Worm (Caenorhabditis elegans): ENCODE data around the gene F57C2.5.
A peak's percentile ranks its signal among the peaks of the same experiment; 100 is the strongest.

Gene F57C2.5

DNA sequence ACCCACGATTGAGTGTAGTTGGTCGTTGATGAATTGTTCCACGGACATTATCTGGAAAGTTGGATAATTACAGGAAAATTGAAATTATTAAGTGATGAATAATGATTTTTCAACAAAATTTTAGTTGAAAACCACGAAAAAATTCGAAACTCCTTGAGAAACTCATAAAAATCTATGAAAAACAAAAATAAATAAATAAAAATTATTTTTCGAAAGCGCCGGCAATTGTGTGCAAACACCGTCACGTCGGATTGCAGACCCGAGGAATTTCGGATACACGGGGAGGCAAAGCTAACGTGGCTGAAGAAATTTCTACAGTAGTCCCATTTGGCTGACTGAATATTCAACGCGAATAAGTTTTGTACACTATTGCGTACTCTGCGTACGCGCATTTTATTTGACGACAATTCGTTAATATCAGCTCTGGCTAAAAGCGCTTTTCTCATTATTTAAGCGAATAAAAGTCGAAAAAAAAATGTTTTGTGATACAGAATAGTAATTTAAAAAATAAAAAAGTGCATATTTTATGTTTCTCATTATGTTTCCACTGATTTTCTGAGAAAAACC, 33.6 kb upstream of the F57C2.5 start, which contains the start of gene mog-4:
Gene mog-4, minus strand, starts transcription at position 51 of the 567 bp plus-strand sequence.
- TF ChIP-seq ham-2 (GFP tag; optimal IDR thresholded peaks at IDR 0.05) (peak; percentile 76), drap-1 (GFP tag; optimal IDR thresholded peaks at IDR 0.05) (peak; percentile 21), nhr-237 (tag; optimal IDR thresholded peaks at IDR 0.05) (peak; percentile 81), lsy-2 (tag; optimal IDR thresholded peaks at IDR 0.05) (peak; percentile 95), lin-13 (tag; optimal IDR thresholded peaks at IDR 0.05) (peak; percentile 46), unc-120 (tag; optimal IDR thresholded peaks at IDR 0.05; ENCODE audit: poor library complexity, severe bottlenecking) (peak; percentile 25), mls-2 (tag; optimal IDR thresholded peaks at IDR 0.05) (peak; percentile 20), ces-1 (GFP tag; optimal IDR thresholded peaks at IDR 0.05) (peak; percentile 71), mep-1 (tag; optimal IDR thresholded peaks at IDR 0.05) (peak; percentile 37), bed-3 (GFP tag; optimal IDR thresholded peaks at IDR 0.05) (peak; percentile 1), ceh-43 (GFP tag; optimal IDR thresholded peaks at IDR 0.05) (peak; percentile 8), cnd-1 (tag; optimal IDR thresholded peaks at IDR 0.05) (peak; percentile 20), sptf-1 (tag; optimal IDR thresholded peaks at IDR 0.05) (peak; percentile 7)

- peak; percentile 30 for TF ChIP-seq ces-1 (GFP tag; optimal IDR thresholded peaks at IDR 0.05)
- no peak for TF ChIP-seq snpc-4 (tag; optimal IDR thresholded peaks at IDR 0.05)
These were observed 27.0 kb upstream of the F57C2.5 start for ce11 chrII:14555019-14555418.

- TF ChIP-seq nhr-28 (tag; optimal IDR thresholded peaks at IDR 0.05) (no peak), mls-2 (tag; optimal IDR thresholded peaks at IDR 0.05) (no peak), mep-1 (tag; optimal IDR thresholded peaks at IDR 0.05) (no peak), M03D4.4 (tag; optimal IDR thresholded peaks at IDR 0.05) (no peak), ceh-39 (tag; optimal IDR thresholded peaks at IDR 0.05) (no peak), bed-3 (GFP tag; optimal IDR thresholded peaks at IDR 0.05) (no peak)
These were observed 22.6 kb upstream of the F57C2.5 start, which contains the start of gene nlp-41 for ce11 chrII:14550613-14551012. TSS of gene nlp-41 (plus strand) at chrII:14550913.

- TF ChIP-seq hlh-1 (tag; optimal IDR thresholded peaks at IDR 0.05): no peak
- no peak for TF ChIP-seq cnd-1 (tag; optimal IDR thresholded peaks at IDR 0.05)
- TF ChIP-seq M03D4.4 (tag; optimal IDR thresholded peaks at IDR 0.05): no peak
These were observed 20.7 kb upstream of the F57C2.5 start, which contains the start of gene gcy-29 for ce11 chrII:14548691-14549090. TSS of gene gcy-29 (minus strand) at chrII:14548791.

DNA sequence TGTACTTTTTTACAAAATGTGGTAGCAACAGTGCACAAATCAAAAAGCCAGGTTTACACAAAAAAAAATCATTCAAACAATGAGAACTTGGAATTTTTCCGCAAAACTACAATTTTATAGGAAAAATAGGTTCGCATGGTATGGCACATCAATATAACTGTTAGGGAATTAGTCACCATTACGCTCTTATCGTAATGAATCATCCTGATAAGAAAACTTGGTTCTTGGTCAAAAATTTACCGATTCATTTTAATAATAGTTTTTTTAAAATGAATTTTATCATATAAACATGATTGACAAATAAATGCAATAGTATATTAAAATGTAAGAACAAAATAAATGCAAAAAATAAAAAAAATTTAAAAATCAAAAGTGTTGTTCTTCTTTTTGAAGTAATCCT, 12.5 kb upstream of the F57C2.5 start:
- TF ChIP-seq tbx-8 (GFP tag; optimal IDR thresholded peaks at IDR 0.05): no peak
- TF ChIP-seq lsy-2 (tag; optimal IDR thresholded peaks at IDR 0.05): no peak
- no peak for TF ChIP-seq nhr-2 (tag; optimal IDR thresholded peaks at IDR 0.05)
- TF ChIP-seq unc-62 (GFP tag; optimal IDR thresholded peaks at IDR 0.05): no peak

- TF ChIP-seq lin-32 (GFP tag; optimal IDR thresholded peaks at IDR 0.05): no peak
These were observed 9.7 kb upstream of the F57C2.5 start, which contains the start of the genes clec-147 and C04H5.7 for ce11 chrII:14537728-14538127. TSS of gene clec-147 (minus strand) at chrII:14537828. TSS of gene C04H5.7 (plus strand) at chrII:14537946.

DNA sequence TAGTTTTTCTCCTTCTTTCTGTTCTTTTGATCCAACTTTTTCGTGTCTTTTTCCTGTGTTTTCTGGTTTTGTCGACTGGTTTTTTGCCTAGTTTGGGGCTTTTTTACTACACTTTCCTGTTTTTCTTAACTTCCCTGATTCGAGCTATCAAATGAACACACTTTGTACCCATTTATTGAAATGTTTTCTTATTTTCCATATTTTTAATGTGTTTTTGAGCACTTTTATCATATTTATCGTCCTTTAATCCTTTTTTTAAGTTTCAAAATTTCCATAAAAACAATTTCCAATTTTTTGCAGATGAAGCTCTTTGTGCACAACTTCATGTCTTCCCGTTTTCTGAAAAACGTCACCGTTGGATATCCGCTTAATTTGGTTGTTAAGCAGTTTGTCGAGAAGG, 6.0 kb upstream of the F57C2.5 start, which contains the start of gene C04H5.1:
Gene C04H5.1, plus strand, starts transcription at position 301 of the 400 bp plus-strand sequence.
- no peak for TF ChIP-seq nhr-76 (tag; optimal IDR thresholded peaks at IDR 0.05)
- TF ChIP-seq nhr-2 (tag; optimal IDR thresholded peaks at IDR 0.05): no peak
- TF ChIP-seq ceh-83 (GFP tag; optimal IDR thresholded peaks at IDR 0.05): no peak
- TF ChIP-seq nhr-28 (tag; optimal IDR thresholded peaks at IDR 0.05): no peak
- TF ChIP-seq elt-1 (tag; optimal IDR thresholded peaks at IDR 0.05; ENCODE audit: borderline replicate concordance, insufficient read depth): no peak
- TF ChIP-seq unc-62 (GFP tag; optimal IDR thresholded peaks at IDR 0.05): no peak
- TF ChIP-seq nhr-237 (tag; optimal IDR thresholded peaks at IDR 0.05): no peak
- TF ChIP-seq bed-3 (GFP tag; optimal IDR thresholded peaks at IDR 0.05): no peak
- TF ChIP-seq mep-1 (tag; optimal IDR thresholded peaks at IDR 0.05): no peak
- no peak for TF ChIP-seq tbx-8 (GFP tag; optimal IDR thresholded peaks at IDR 0.05)
- no peak for TF ChIP-seq unc-39 (tag; optimal IDR thresholded peaks at IDR 0.05)
- TF ChIP-seq flh-1 (GFP tag; optimal IDR thresholded peaks at IDR 0.05): no peak
- TF ChIP-seq nhr-12 (tag; optimal IDR thresholded peaks at IDR 0.05): no peak
- TF ChIP-seq sem-2 (GFP tag; optimal IDR thresholded peaks at IDR 0.05): no peak
- TF ChIP-seq ceh-39 (tag; optimal IDR thresholded peaks at IDR 0.05): no peak
- TF ChIP-seq unc-120 (tag; optimal IDR thresholded peaks at IDR 0.05; ENCODE audit: poor library complexity, severe bottlenecking): no peak
- no peak for TF ChIP-seq drap-1 (GFP tag; optimal IDR thresholded peaks at IDR 0.05)
- no peak for TF ChIP-seq zip-8 (tag; optimal IDR thresholded peaks at IDR 0.05)
- TF ChIP-seq ztf-11 (tag; optimal IDR thresholded peaks at IDR 0.05): no peak
